Worm (Caenorhabditis elegans) whole organism, L3 larva: ENCODE results near the gene phf-32.

Experiments
- R02D3.7 ChIP-seq: fragments of 150-350 bp; optimal IDR thresholded peaks from 2 replicates; lab custom pipeline; 2014; ENCODE audit warnings: missing biosample characterization, missing genetic modification characterization
- aly-2 ChIP-seq: fragments of 150-350 bp; optimal IDR thresholded peaks from 2 replicates; lab custom pipeline; 2014; ENCODE audit warnings: missing biosample characterization, missing genetic modification characterization
- fos-1 ChIP-seq: fragments of 150-350 bp; optimal IDR thresholded peaks from 2 replicates; lab custom pipeline; 2014; ENCODE audit warnings: missing biosample characterization, missing genetic modification characterization
- jun-1 ChIP-seq: fragments of 150-350 bp; optimal IDR thresholded peaks from 2 replicates; lab custom pipeline; 2014; ENCODE audit warnings: missing biosample characterization, missing genetic modification reagents, missing genetic modification characterization
- nhr-23 ChIP-seq: fragments of 150-350 bp; optimal IDR thresholded peaks from 2 replicates; lab custom pipeline; 2014; ENCODE audit warnings: missing biosample characterization, missing genetic modification reagents, missing genetic modification characterization
- nhr-28 ChIP-seq: fragments of 150-350 bp; optimal IDR thresholded peaks from 2 replicates; lab custom pipeline; 2014; ENCODE audit warnings: missing biosample characterization, missing genetic modification characterization
- nhr-76 ChIP-seq: fragments of 150-350 bp; sonication (generic microtip); optimal IDR thresholded peaks from 5 replicates; lab custom pipeline; 2014; ENCODE audit warnings: missing biosample characterization, missing genetic modification characterization
- unc-62 ChIP-seq: fragments of 150-350 bp; sonication (generic microtip); optimal IDR thresholded peaks from 4 replicates; lab custom pipeline; 2014; ENCODE audit warnings: missing biosample characterization, missing genetic modification reagents, missing genetic modification characterization
- zag-1 ChIP-seq: fragments of 150-350 bp; optimal IDR thresholded peaks from 2 replicates; lab custom pipeline; 2014; ENCODE audit warnings: missing biosample characterization, missing genetic modification characterization

- TF ChIP-seq nhr-76 (no peak), R02D3.7 (tag; lab: Kevin White, UChicago) (no peak), jun-1 (tag; lab: Kevin White, UChicago) (no peak), unc-62 (no peak), nhr-28 (no peak), nhr-23 (tag; lab: Kevin White, UChicago) (no peak), zag-1 (no peak), aly-2 (tag; lab: Kevin White, UChicago) (no peak), fos-1 (tag; lab: Kevin White, UChicago) (no peak)
These were observed 34.7 kb downstream of the phf-32 start, which contains the start of gene zig-2 for ce11 chrX:12341338-12341737.
